Worm (Caenorhabditis elegans) whole organism, L3 larva: ENCODE measurements around the gene ZK1240.9.

Experiments
- R02D3.7 ChIP-seq: fragments of 150-350 bp; optimal IDR thresholded peaks from 2 replicates; lab custom pipeline; 2014; ENCODE audit warnings: missing biosample characterization, missing genetic modification characterization
- aly-2 ChIP-seq: fragments of 150-350 bp; optimal IDR thresholded peaks from 2 replicates; lab custom pipeline; 2014; ENCODE audit warnings: missing biosample characterization, missing genetic modification characterization
- ceh-82 ChIP-seq: fragments of 150-350 bp; optimal IDR thresholded peaks from 2 replicates; lab custom pipeline; 2014; ENCODE audit warnings: missing biosample characterization, missing genetic modification characterization
- ceh-9 ChIP-seq: sonication (generic microtip); optimal IDR thresholded peaks from 2 replicates; lab custom pipeline; 2018; ENCODE audit warnings: missing biosample characterization, missing genetic modification characterization
- daf-12 ChIP-seq: fragments of 150-350 bp; optimal IDR thresholded peaks from 2 replicates; lab custom pipeline; 2014; ENCODE audit warnings: missing biosample characterization, missing genetic modification reagents, missing genetic modification characterization
- egl-27 ChIP-seq: sonication (generic microtip); optimal IDR thresholded peaks from 4 replicates; lab custom pipeline; 2017; ENCODE audit warnings: missing biosample characterization, missing genetic modification reagents, missing genetic modification characterization
- egl-5 ChIP-seq: fragments of 150-350 bp; optimal IDR thresholded peaks from 2 replicates; lab custom pipeline; 2017; ENCODE audit warnings: missing biosample characterization, missing genetic modification reagents, missing genetic modification characterization, inconsistent platforms
- elt-2 ChIP-seq: sonication (generic microtip); optimal IDR thresholded peaks from 2 replicates; lab custom pipeline; 2016; ENCODE audit warnings: missing genetic modification reagents, mild to moderate bottlenecking, missing genetic modification characterization, missing compliant biosample characterization
- elt-3 ChIP-seq, 3 experiments: fragments of 150-350 bp in 1 of 3; sonication (generic microtip) in 2 of 3; optimal IDR thresholded peaks; 2 replicates in 2 of 3; 4 replicates in 1 of 3; lab custom pipeline; 2014 to 2017; ENCODE audit warnings: missing biosample characterization in 3 of 3, missing genetic modification characterization in 3 of 3
- eor-1 ChIP-seq, 2 experiments: fragments of 150-350 bp; optimal IDR thresholded peaks; 2 replicates each; lab custom pipeline; 2014 to 2018; ENCODE audit warnings: missing biosample characterization in 2 of 2, missing genetic modification characterization in 2 of 2
- fkh-10 ChIP-seq: sonication (generic microtip); optimal IDR thresholded peaks from 2 replicates; lab custom pipeline; 2017; ENCODE audit warnings: missing biosample characterization, missing genetic modification reagents, missing genetic modification characterization
- fkh-2 ChIP-seq: fragments of 150-350 bp; optimal IDR thresholded peaks from 2 replicates; lab custom pipeline; 2014; ENCODE audit warnings: missing biosample characterization, missing genetic modification reagents, missing genetic modification characterization
- fos-1 ChIP-seq: fragments of 150-350 bp; optimal IDR thresholded peaks from 2 replicates; lab custom pipeline; 2014; ENCODE audit warnings: missing biosample characterization, missing genetic modification characterization
- hmg-11 ChIP-seq: sonication (generic microtip); optimal IDR thresholded peaks from 2 replicates; lab custom pipeline; 2016; ENCODE audit warnings: missing genetic modification characterization, missing compliant biosample characterization
- jun-1 ChIP-seq: fragments of 150-350 bp; optimal IDR thresholded peaks from 2 replicates; lab custom pipeline; 2014; ENCODE audit warnings: missing biosample characterization, missing genetic modification reagents, missing genetic modification characterization
- lin-15B ChIP-seq: fragments of 150-350 bp; optimal IDR thresholded peaks from 2 replicates; lab custom pipeline; 2014; ENCODE audit warnings: missing biosample characterization, missing genetic modification characterization
- lin-39 ChIP-seq: fragments of 150-350 bp; optimal IDR thresholded peaks from 2 replicates; lab custom pipeline; 2018; ENCODE audit warnings: missing biosample characterization, missing genetic modification reagents, missing genetic modification characterization
- mdl-1 ChIP-seq: fragments of 150-350 bp; optimal IDR thresholded peaks from 2 replicates; lab custom pipeline; 2014; ENCODE audit warnings: missing biosample characterization, missing genetic modification characterization
- mml-1 ChIP-seq: fragments of 150-350 bp; sonication (generic microtip); optimal IDR thresholded peaks from 3 replicates; lab custom pipeline; 2014; ENCODE audit warnings: missing biosample characterization, missing genetic modification characterization
- nfya-1 ChIP-seq: sonication (generic microtip); optimal IDR thresholded peaks from 2 replicates; lab custom pipeline; 2017; ENCODE audit warnings: missing genetic modification characterization, mild to moderate bottlenecking, missing compliant biosample characterization, antibody characterized with exemption, moderate library complexity; ENCODE audit not compliant: insufficient read depth
- nhr-11 ChIP-seq: fragments of 150-350 bp; optimal IDR thresholded peaks from 2 replicates; lab custom pipeline; 2014; ENCODE audit warnings: missing biosample characterization, missing genetic modification characterization
- nhr-12 ChIP-seq: fragments of 150-350 bp; optimal IDR thresholded peaks from 2 replicates; lab custom pipeline; 2014; ENCODE audit warnings: missing biosample characterization, missing genetic modification characterization
- nhr-23 ChIP-seq: fragments of 150-350 bp; optimal IDR thresholded peaks from 2 replicates; lab custom pipeline; 2014; ENCODE audit warnings: missing biosample characterization, missing genetic modification reagents, missing genetic modification characterization
- nhr-237 ChIP-seq: fragments of 150-350 bp; optimal IDR thresholded peaks from 2 replicates; lab custom pipeline; 2014; ENCODE audit warnings: missing biosample characterization, missing genetic modification characterization
- nhr-25 ChIP-seq: sonication (generic microtip); optimal IDR thresholded peaks from 2 replicates; lab custom pipeline; 2017; ENCODE audit warnings: missing biosample characterization, missing genetic modification characterization
- nhr-28 ChIP-seq: fragments of 150-350 bp; optimal IDR thresholded peaks from 2 replicates; lab custom pipeline; 2014; ENCODE audit warnings: missing biosample characterization, missing genetic modification characterization
- nhr-43 ChIP-seq: sonication (generic microtip); optimal IDR thresholded peaks from 2 replicates; lab custom pipeline; 2016; ENCODE audit warnings: mild to moderate bottlenecking, missing genetic modification characterization, missing compliant biosample characterization; ENCODE audit not compliant: poor library complexity, severe bottlenecking
- nhr-67 ChIP-seq: fragments of 150-350 bp; optimal IDR thresholded peaks from 2 replicates; lab custom pipeline; 2014; ENCODE audit warnings: missing biosample characterization, missing genetic modification characterization
- nhr-77 ChIP-seq: fragments of 150-350 bp; optimal IDR thresholded peaks from 2 replicates; lab custom pipeline; 2014; ENCODE audit warnings: missing biosample characterization, missing genetic modification characterization
- pha-4 ChIP-seq: fragments of 150-350 bp; optimal IDR thresholded peaks from 2 replicates; lab custom pipeline; 2014; ENCODE audit warnings: missing biosample characterization, missing genetic modification reagents, missing genetic modification characterization
- sea-2 ChIP-seq: fragments of 150-350 bp; sonication (generic microtip); optimal IDR thresholded peaks from 4 replicates; lab custom pipeline; 2014; ENCODE audit warnings: missing biosample characterization, missing genetic modification reagents, missing genetic modification characterization
- skn-1 ChIP-seq: fragments of 150-350 bp; optimal IDR thresholded peaks from 2 replicates; lab custom pipeline; 2014; ENCODE audit warnings: missing biosample characterization, missing genetic modification characterization
- snpc-4 ChIP-seq: fragments of 150-350 bp; optimal IDR thresholded peaks from 2 replicates; lab custom pipeline; 2014; ENCODE audit warnings: missing biosample characterization, missing genetic modification characterization
- unc-39 ChIP-seq: sonication (generic microtip); optimal IDR thresholded peaks from 4 replicates; lab custom pipeline; 2017; ENCODE audit warnings: missing biosample characterization, missing genetic modification characterization
- unc-62 ChIP-seq: fragments of 150-350 bp; sonication (generic microtip); optimal IDR thresholded peaks from 4 replicates; lab custom pipeline; 2014; ENCODE audit warnings: missing biosample characterization, missing genetic modification reagents, missing genetic modification characterization
- zag-1 ChIP-seq: fragments of 150-350 bp; optimal IDR thresholded peaks from 2 replicates; lab custom pipeline; 2014; ENCODE audit warnings: missing biosample characterization, missing genetic modification characterization
- ztf-11 ChIP-seq: fragments of 150-350 bp; optimal IDR thresholded peaks from 2 replicates; lab custom pipeline; 2014; ENCODE audit warnings: missing biosample characterization, missing genetic modification characterization
- ztf-4 ChIP-seq: fragments of 150-350 bp; optimal IDR thresholded peaks from 2 replicates; lab custom pipeline; 2014; ENCODE audit warnings: missing biosample characterization, missing genetic modification characterization

The ZK1240.9 gene

DNA sequence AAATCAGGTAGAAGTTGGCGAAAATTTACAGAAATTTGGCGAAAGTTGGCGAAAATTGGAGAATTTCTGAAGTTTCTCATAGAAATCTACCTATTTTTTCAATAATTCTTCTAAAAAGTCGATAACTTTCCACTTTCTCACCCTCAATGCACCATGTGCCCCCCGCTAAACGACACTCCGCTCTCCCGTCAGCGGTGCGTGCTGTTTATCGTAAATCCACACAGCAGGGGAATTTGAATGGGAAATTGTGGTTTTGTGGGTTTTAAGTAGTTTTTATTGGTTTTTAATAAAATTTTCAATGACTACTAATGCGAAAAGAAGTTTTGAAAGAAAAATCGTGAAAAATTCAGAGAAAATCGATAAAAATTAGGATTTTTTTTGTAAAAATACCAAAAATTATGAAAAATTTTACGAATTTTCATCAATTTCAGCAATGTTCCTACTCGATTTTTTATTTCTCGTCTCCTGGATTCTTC is 24.1 kb downstream of the ZK1240.9 start, which contains the start of gene F43C11.6 (continued):
- TF ChIP-seq skn-1 (tag; lab: Kevin White, UChicago) (no peak), lin-15B (tag; lab: Kevin White, UChicago) (peak; percentile 63), mdl-1 (tag; lab: Kevin White, UChicago) (no peak), ztf-11 (no peak), snpc-4 (no peak), R02D3.7 (peak; percentile 87), nhr-43 (tag; lab: Kevin White, UChicago) (no peak)
- TF ChIP-seq, all 47 proteins: peak for 8

DNA sequence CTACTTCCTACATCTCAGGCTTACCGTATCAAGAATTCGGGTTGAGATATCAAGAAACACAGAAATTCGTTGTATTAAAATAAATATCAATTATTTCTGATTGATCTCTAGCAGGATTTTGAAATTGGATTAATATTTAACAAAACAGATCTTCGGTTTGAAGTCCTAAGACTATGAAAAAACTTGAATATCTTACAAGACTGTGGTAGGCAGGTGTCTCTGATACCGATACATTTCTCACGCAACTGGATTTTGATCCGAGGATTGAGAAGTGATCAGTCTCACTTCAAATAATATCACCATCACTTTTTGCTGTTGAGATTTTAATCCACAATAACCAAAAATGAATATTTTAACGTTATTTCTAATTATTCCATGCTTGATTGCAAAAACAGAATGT is 28.7 kb downstream of the ZK1240.9 start, which contains the start of gene F43C11.4:
TSS of gene F43C11.4 (plus strand) at position 301 of the 400 bp plus-strand sequence.
- TF ChIP-seq nhr-77 (tag; lab: Kevin White, UChicago) (no peak), snpc-4 (no peak), fkh-10 (GFP tag; lab: Kevin White, UChicago) (no peak), fos-1 (tag; lab: Kevin White, UChicago) (no peak), nhr-12 (tag; lab: Kevin White, UChicago) (no peak), skn-1 (tag; lab: Kevin White, UChicago) (no peak), lin-15B (tag; lab: Kevin White, UChicago) (no peak), nhr-28 (tag; lab: Kevin White, UChicago) (no peak), elt-2 (tag; lab: Kevin White, UChicago) (no peak), unc-62 (GFP tag; lab: Kevin White, UChicago) (no peak), ztf-11 (no peak)
- TF ChIP-seq, all 47 proteins: peak for 0

DNA sequence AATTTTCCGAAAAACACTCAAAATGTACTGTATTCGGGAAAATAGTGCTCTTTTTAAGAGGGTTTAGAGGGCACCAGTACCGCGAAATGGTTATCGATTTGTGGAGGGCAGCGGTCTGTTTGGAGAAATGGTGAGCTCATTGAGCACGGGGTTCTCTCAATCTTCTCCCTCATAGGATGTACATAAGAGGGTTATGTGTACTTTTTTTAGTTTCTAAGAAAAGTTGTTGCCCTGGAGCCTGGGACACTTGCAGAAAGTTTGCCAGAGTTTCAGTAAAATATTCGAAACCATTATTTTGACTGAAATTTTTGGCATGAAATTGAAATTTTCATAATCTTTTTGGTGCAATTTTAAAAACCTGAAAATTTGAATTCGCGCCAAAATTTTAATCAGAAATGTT is 34.6 kb downstream of the ZK1240.9 start, which contains the start of gene F43C11.10:
TSS of gene F43C11.10 (minus strand) at position 101 of the 400 bp plus-strand sequence.
- TF ChIP-seq nhr-23 (tag; lab: Kevin White, UChicago), result no peak
- TF ChIP-seq daf-12 (tag; lab: Kevin White, UChicago), result no peak
- no peak for TF ChIP-seq egl-5 (tag; lab: Kevin White, UChicago)
- TF ChIP-seq zag-1, result no peak

DNA sequence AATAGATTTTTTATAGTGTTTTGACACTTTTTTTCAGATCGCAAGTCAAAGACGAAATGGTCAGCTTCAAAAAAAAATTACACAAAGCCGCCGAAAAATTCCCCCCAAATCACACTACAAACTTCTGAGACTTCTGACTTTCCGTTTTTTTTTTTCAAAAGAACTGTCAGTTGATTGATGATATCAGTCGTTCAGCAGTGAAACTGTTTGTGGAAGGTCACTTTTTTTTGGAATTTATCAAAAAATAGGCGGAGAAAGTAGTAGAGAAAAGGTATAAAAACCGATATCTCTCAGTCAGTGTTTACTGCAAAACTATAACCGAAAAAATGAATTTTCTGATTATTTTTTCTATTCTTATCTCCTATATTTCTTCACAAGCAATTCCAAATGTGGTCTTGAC is 35.0 kb downstream of the ZK1240.9 start, which contains the start of gene F43C11.3:
TSS of gene F43C11.3 (plus strand) at position 301 of the 400 bp plus-strand sequence.
- TF ChIP-seq fkh-2 (tag; lab: Kevin White, UChicago) (no peak), jun-1 (no peak), nhr-25 (tag; lab: Kevin White, UChicago) (no peak), elt-3 (tag; optimal IDR thresholded peaks at IDR 0.05; lab: Kevin White, UChicago) (no peak), ceh-9 (tag; lab: Kevin White, UChicago) (no peak), pha-4 (tag; lab: Kevin White, UChicago) (no peak), ztf-4 (tag; lab: Kevin White, UChicago) (no peak), unc-39 (tag; lab: Kevin White, UChicago) (no peak), eor-1 (tag; optimal IDR thresholded peaks at IDR 0.05; lab: Kevin White, UChicago) (no peak), egl-5 (tag; lab: Kevin White, UChicago) (no peak), mdl-1 (tag; lab: Kevin White, UChicago) (no peak), fos-1 (tag; lab: Kevin White, UChicago) (no peak), egl-27 (tag; lab: Kevin White, UChicago) (no peak)
- TF ChIP-seq, all 47 proteins: peak for 0

DNA sequence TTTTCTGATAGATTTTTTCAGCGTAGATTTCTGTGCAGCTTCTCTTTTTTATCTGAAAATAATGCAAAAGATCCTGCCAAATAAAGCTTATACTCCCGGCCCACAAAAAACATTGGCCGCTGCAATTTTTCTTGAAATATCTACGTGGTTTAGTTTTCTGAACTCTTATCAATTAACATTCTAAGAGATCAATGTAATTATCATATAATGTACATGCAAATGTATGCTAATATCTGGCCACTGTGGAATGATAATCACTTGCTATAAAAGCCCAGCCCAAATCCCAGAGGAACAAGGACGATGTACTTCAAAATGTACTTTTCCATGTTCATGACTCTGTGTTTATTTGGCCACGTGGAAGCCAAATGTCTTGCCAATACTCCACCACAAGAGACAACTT is 36.5 kb downstream of the ZK1240.9 start, which contains the start of gene F43C11.2:
TSS of gene F43C11.2 (plus strand) at position 301 of the 400 bp plus-strand sequence.
- no peak for TF ChIP-seq sea-2 (GFP tag; lab: Kevin White, UChicago)
- TF ChIP-seq eor-1 (tag; optimal IDR thresholded peaks at IDR 0.05; lab: Kevin White, UChicago), result no peak
- no peak for TF ChIP-seq mml-1
- TF ChIP-seq aly-2 (tag; lab: Kevin White, UChicago), result no peak
- TF ChIP-seq lin-39, result no peak
- no peak for TF ChIP-seq egl-27 (tag; lab: Kevin White, UChicago)
- no peak for TF ChIP-seq ceh-82 (tag; lab: Kevin White, UChicago)
- no peak for TF ChIP-seq elt-3 (tag; optimal IDR thresholded peaks at IDR 0.05; lab: Kevin White, UChicago)
- TF ChIP-seq ztf-4 (tag; lab: Kevin White, UChicago), result no peak
- TF ChIP-seq nhr-11 (tag; lab: Kevin White, UChicago), result no peak
- TF ChIP-seq nhr-67, result no peak
- TF ChIP-seq ceh-9 (tag; lab: Kevin White, UChicago), result no peak
- TF ChIP-seq nhr-77 (tag; lab: Kevin White, UChicago), result no peak
- TF ChIP-seq nfya-1 (tag; lab: Kevin White, UChicago), result no peak
- no peak for TF ChIP-seq fkh-2 (tag; lab: Kevin White, UChicago)
- TF ChIP-seq nhr-237 (tag; lab: Kevin White, UChicago), result no peak
- TF ChIP-seq hmg-11 (tag; lab: Kevin White, UChicago), result no peak
- TF ChIP-seq fkh-10 (GFP tag; lab: Kevin White, UChicago), result no peak
